Worm (Caenorhabditis elegans) whole organism, L3 larva: ENCODE data around the gene R10F2.6.

Experiments
- R02D3.7 ChIP-seq: fragments of 150-350 bp; optimal IDR thresholded peaks from 2 replicates; lab custom pipeline; 2014; ENCODE audit warnings: missing biosample characterization, missing genetic modification characterization
- aly-2 ChIP-seq: fragments of 150-350 bp; optimal IDR thresholded peaks from 2 replicates; lab custom pipeline; 2014; ENCODE audit warnings: missing biosample characterization, missing genetic modification characterization
- ama-1 ChIP-seq: fragments of 150-350 bp; optimal IDR thresholded peaks from 2 replicates; lab custom pipeline; 2018
- ceh-16 ChIP-seq: sonication (generic microtip); optimal IDR thresholded peaks from 2 replicates; lab custom pipeline; 2017; ENCODE audit warnings: missing biosample characterization, missing genetic modification characterization
- ceh-28 ChIP-seq: fragments of 150-350 bp; optimal IDR thresholded peaks from 2 replicates; lab custom pipeline; 2014; ENCODE audit warnings: missing biosample characterization, missing genetic modification reagents, missing genetic modification characterization
- ceh-82 ChIP-seq: fragments of 150-350 bp; optimal IDR thresholded peaks from 2 replicates; lab custom pipeline; 2014; ENCODE audit warnings: missing biosample characterization, missing genetic modification characterization
- ceh-9 ChIP-seq: sonication (generic microtip); optimal IDR thresholded peaks from 2 replicates; lab custom pipeline; 2018; ENCODE audit warnings: missing biosample characterization, missing genetic modification characterization
- egl-27 ChIP-seq: sonication (generic microtip); optimal IDR thresholded peaks from 4 replicates; lab custom pipeline; 2017; ENCODE audit warnings: missing biosample characterization, missing genetic modification reagents, missing genetic modification characterization
- elt-1 ChIP-seq: fragments of 150-350 bp; optimal IDR thresholded peaks from 2 replicates; lab custom pipeline; 2014; ENCODE audit warnings: missing biosample characterization, missing genetic modification characterization
- elt-2 ChIP-seq: sonication (generic microtip); optimal IDR thresholded peaks from 2 replicates; lab custom pipeline; 2016; ENCODE audit warnings: missing genetic modification reagents, mild to moderate bottlenecking, missing genetic modification characterization, missing compliant biosample characterization
- elt-3 ChIP-seq, 3 experiments: fragments of 150-350 bp in 1 of 3; sonication (generic microtip) in 2 of 3; optimal IDR thresholded peaks; 2 replicates in 2 of 3; 4 replicates in 1 of 3; lab custom pipeline; 2014 to 2017; ENCODE audit warnings: missing biosample characterization in 3 of 3, missing genetic modification characterization in 3 of 3
- fkh-10 ChIP-seq: sonication (generic microtip); optimal IDR thresholded peaks from 2 replicates; lab custom pipeline; 2017; ENCODE audit warnings: missing biosample characterization, missing genetic modification reagents, missing genetic modification characterization
- fkh-2 ChIP-seq: fragments of 150-350 bp; optimal IDR thresholded peaks from 2 replicates; lab custom pipeline; 2014; ENCODE audit warnings: missing biosample characterization, missing genetic modification reagents, missing genetic modification characterization
- fos-1 ChIP-seq: fragments of 150-350 bp; optimal IDR thresholded peaks from 2 replicates; lab custom pipeline; 2014; ENCODE audit warnings: missing biosample characterization, missing genetic modification characterization
- jun-1 ChIP-seq: fragments of 150-350 bp; optimal IDR thresholded peaks from 2 replicates; lab custom pipeline; 2014; ENCODE audit warnings: missing biosample characterization, missing genetic modification reagents, missing genetic modification characterization
- lin-15B ChIP-seq: fragments of 150-350 bp; optimal IDR thresholded peaks from 2 replicates; lab custom pipeline; 2014; ENCODE audit warnings: missing biosample characterization, missing genetic modification characterization
- lsy-12 ChIP-seq: sonication (generic microtip); optimal IDR thresholded peaks from 2 replicates; lab custom pipeline; 2016; ENCODE audit warnings: mild to moderate bottlenecking, missing genetic modification characterization, missing compliant biosample characterization
- mdl-1 ChIP-seq: fragments of 150-350 bp; optimal IDR thresholded peaks from 2 replicates; lab custom pipeline; 2014; ENCODE audit warnings: missing biosample characterization, missing genetic modification characterization
- mml-1 ChIP-seq: fragments of 150-350 bp; sonication (generic microtip); optimal IDR thresholded peaks from 3 replicates; lab custom pipeline; 2014; ENCODE audit warnings: missing biosample characterization, missing genetic modification characterization
- nfya-1 ChIP-seq: sonication (generic microtip); optimal IDR thresholded peaks from 2 replicates; lab custom pipeline; 2017; ENCODE audit warnings: missing genetic modification characterization, mild to moderate bottlenecking, missing compliant biosample characterization, antibody characterized with exemption, moderate library complexity; ENCODE audit not compliant: insufficient read depth
- nhr-12 ChIP-seq: fragments of 150-350 bp; optimal IDR thresholded peaks from 2 replicates; lab custom pipeline; 2014; ENCODE audit warnings: missing biosample characterization, missing genetic modification characterization
- nhr-23 ChIP-seq: fragments of 150-350 bp; optimal IDR thresholded peaks from 2 replicates; lab custom pipeline; 2014; ENCODE audit warnings: missing biosample characterization, missing genetic modification reagents, missing genetic modification characterization
- nhr-237 ChIP-seq: fragments of 150-350 bp; optimal IDR thresholded peaks from 2 replicates; lab custom pipeline; 2014; ENCODE audit warnings: missing biosample characterization, missing genetic modification characterization
- nhr-28 ChIP-seq: fragments of 150-350 bp; optimal IDR thresholded peaks from 2 replicates; lab custom pipeline; 2014; ENCODE audit warnings: missing biosample characterization, missing genetic modification characterization
- nhr-43 ChIP-seq: sonication (generic microtip); optimal IDR thresholded peaks from 2 replicates; lab custom pipeline; 2016; ENCODE audit warnings: mild to moderate bottlenecking, missing genetic modification characterization, missing compliant biosample characterization; ENCODE audit not compliant: poor library complexity, severe bottlenecking
- nhr-67 ChIP-seq: fragments of 150-350 bp; optimal IDR thresholded peaks from 2 replicates; lab custom pipeline; 2014; ENCODE audit warnings: missing biosample characterization, missing genetic modification characterization
- nhr-76 ChIP-seq: fragments of 150-350 bp; sonication (generic microtip); optimal IDR thresholded peaks from 5 replicates; lab custom pipeline; 2014; ENCODE audit warnings: missing biosample characterization, missing genetic modification characterization
- nhr-77 ChIP-seq: fragments of 150-350 bp; optimal IDR thresholded peaks from 2 replicates; lab custom pipeline; 2014; ENCODE audit warnings: missing biosample characterization, missing genetic modification characterization
- pha-4 ChIP-seq: fragments of 150-350 bp; optimal IDR thresholded peaks from 2 replicates; lab custom pipeline; 2014; ENCODE audit warnings: missing biosample characterization, missing genetic modification reagents, missing genetic modification characterization
- sea-2 ChIP-seq: fragments of 150-350 bp; sonication (generic microtip); optimal IDR thresholded peaks from 4 replicates; lab custom pipeline; 2014; ENCODE audit warnings: missing biosample characterization, missing genetic modification reagents, missing genetic modification characterization
- skn-1 ChIP-seq: fragments of 150-350 bp; optimal IDR thresholded peaks from 2 replicates; lab custom pipeline; 2014; ENCODE audit warnings: missing biosample characterization, missing genetic modification characterization
- snpc-4 ChIP-seq: fragments of 150-350 bp; optimal IDR thresholded peaks from 2 replicates; lab custom pipeline; 2014; ENCODE audit warnings: missing biosample characterization, missing genetic modification characterization
- tbx-2 ChIP-seq: sonication (generic microtip); optimal IDR thresholded peaks from 2 replicates; lab custom pipeline; 2016; ENCODE audit warnings: mild to moderate bottlenecking, missing genetic modification characterization, missing compliant biosample characterization
- zag-1 ChIP-seq: fragments of 150-350 bp; optimal IDR thresholded peaks from 2 replicates; lab custom pipeline; 2014; ENCODE audit warnings: missing biosample characterization, missing genetic modification characterization
- ztf-11 ChIP-seq: fragments of 150-350 bp; optimal IDR thresholded peaks from 2 replicates; lab custom pipeline; 2014; ENCODE audit warnings: missing biosample characterization, missing genetic modification characterization

Gene R10F2.6

ce11 chrIII:2943995-2944394 is at the start of gene R10F2.6:
TSS of gene R10F2.6 (minus strand) at chrIII:2944095.
- TF ChIP-seq snpc-4 (tag; lab: Kevin White, UChicago), result no peak
- no peak for TF ChIP-seq elt-1 (tag; lab: Kevin White, UChicago)
- TF ChIP-seq lin-15B (tag; lab: Kevin White, UChicago), result no peak
- no peak for TF ChIP-seq fos-1 (tag; lab: Kevin White, UChicago)
- no peak for TF ChIP-seq nhr-77 (tag; lab: Kevin White, UChicago)
- TF ChIP-seq fkh-2, result no peak
- TF ChIP-seq ama-1 (lab: Kevin White, UChicago), result no peak
- TF ChIP-seq ztf-11 (tag; lab: Kevin White, UChicago), result no peak
- no peak for TF ChIP-seq nhr-12
- no peak for TF ChIP-seq ceh-82 (tag; lab: Kevin White, UChicago)
- no peak for TF ChIP-seq R02D3.7 (tag; lab: Kevin White, UChicago)
- TF ChIP-seq ceh-9 (tag; lab: Kevin White, UChicago), result no peak
- no peak for TF ChIP-seq nhr-43 (tag; lab: Kevin White, UChicago)
- no peak for TF ChIP-seq jun-1 (tag; lab: Kevin White, UChicago)
- TF ChIP-seq egl-27, result no peak
- no peak for TF ChIP-seq ceh-16
- no peak for TF ChIP-seq sea-2 (GFP tag; lab: Kevin White, UChicago)
- no peak for TF ChIP-seq mml-1

ce11 chrIII:2992234-2992633 is 48.3 kb upstream of the R10F2.6 start:
- TF ChIP-seq mdl-1, result no peak
- TF ChIP-seq pha-4 (tag; lab: Kevin White, UChicago), result no peak
- no peak for TF ChIP-seq aly-2 (tag; lab: Kevin White, UChicago)
- no peak for TF ChIP-seq nhr-23 (tag; lab: Kevin White, UChicago)
- TF ChIP-seq elt-3 (tag; optimal IDR thresholded peaks at IDR 0.05; lab: Kevin White, UChicago), result no peak
- TF ChIP-seq fos-1 (tag; lab: Kevin White, UChicago), result no peak
- TF ChIP-seq mml-1, result no peak
- no peak for TF ChIP-seq zag-1 (tag; lab: Kevin White, UChicago)
- TF ChIP-seq skn-1 (tag; lab: Kevin White, UChicago), result no peak
- TF ChIP-seq nhr-28 (tag; lab: Kevin White, UChicago), result no peak
- no peak for TF ChIP-seq ceh-9 (tag; lab: Kevin White, UChicago)
- no peak for TF ChIP-seq tbx-2 (tag; lab: Kevin White, UChicago)
- no peak for TF ChIP-seq ceh-28 (tag; lab: Kevin White, UChicago)
- TF ChIP-seq, all 47 proteins: peak for 0

- no peak for TF ChIP-seq fkh-10 (GFP tag; lab: Kevin White, UChicago)
- no peak for TF ChIP-seq snpc-4 (tag; lab: Kevin White, UChicago)
- TF ChIP-seq nfya-1 (tag; lab: Kevin White, UChicago), result no peak
These were observed 46.1 kb upstream of the R10F2.6 start, which contains the start of gene Y55D5A.4 for ce11 chrIII:2989957-2990356. TSS of gene Y55D5A.4 (minus strand) at chrIII:2990057.

ce11 chrIII:2983044-2983443 is 39.1 kb upstream of the R10F2.6 start:
- no peak for TF ChIP-seq nhr-23 (tag; lab: Kevin White, UChicago)
- no peak for TF ChIP-seq ceh-82 (tag; lab: Kevin White, UChicago)
- TF ChIP-seq lsy-12, result no peak
- no peak for TF ChIP-seq nhr-67 (tag; lab: Kevin White, UChicago)
- TF ChIP-seq mdl-1, result no peak
- no peak for TF ChIP-seq elt-3 (tag; optimal IDR thresholded peaks at IDR 0.05; lab: Kevin White, UChicago)
- no peak for TF ChIP-seq nhr-237 (tag; lab: Kevin White, UChicago)

ce11 chrIII:2982109-2982508 is 38.2 kb upstream of the R10F2.6 start, which contains the start of gene Y55D5A.1:
TSS of gene Y55D5A.1 (plus strand) at chrIII:2982409.
- TF ChIP-seq R02D3.7 (tag; lab: Kevin White, UChicago) (no peak), pha-4 (tag; lab: Kevin White, UChicago) (peak; percentile 19)

DNA sequence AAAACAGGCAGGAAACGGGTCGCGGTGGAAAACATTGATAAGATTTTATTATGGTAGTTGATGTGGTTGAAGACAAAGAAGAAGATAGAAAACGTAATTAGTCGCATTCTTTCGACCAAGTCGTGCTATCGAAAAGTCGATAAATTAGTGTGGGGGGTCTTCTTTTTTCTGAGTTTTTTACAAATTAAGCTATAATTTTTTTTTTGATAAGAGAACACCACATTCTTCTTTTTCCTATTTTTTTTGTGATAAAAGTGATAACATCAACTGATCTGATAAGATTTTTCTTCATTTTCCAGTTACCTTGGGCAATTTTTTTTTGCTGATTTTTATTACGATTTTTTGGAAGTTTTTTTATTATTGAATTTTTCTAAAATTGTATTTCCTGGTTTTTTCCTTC is 37.0 kb upstream of the R10F2.6 start:
- TF ChIP-seq nhr-12 (no peak), nhr-76 (no peak), elt-2 (tag; lab: Kevin White, UChicago) (peak; percentile 55)
